Fruit fly (Drosophila melanogaster): ENCODE data around the gene TfIIFalpha.

DNA sequence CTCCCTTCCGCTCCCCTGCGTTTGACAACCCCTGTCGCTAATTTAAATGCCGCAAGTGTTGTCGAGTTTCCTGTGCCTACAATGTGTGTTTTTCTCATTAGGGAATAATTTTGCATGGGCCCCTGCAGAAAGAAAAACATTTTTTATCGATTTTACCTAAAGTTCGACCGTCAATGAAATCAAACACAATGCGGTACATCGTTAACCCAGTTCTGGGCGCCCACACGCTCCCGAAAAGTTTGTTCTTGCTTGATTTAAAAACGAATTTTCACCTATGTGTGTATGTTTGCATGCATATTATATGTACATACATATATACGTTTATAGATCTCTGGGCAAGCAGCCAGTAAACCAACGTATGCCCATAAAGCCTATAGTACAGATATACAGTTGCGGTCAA lies 27.8 kb upstream of the TfIIFalpha start:
- TF ChIP-seq Sin3A (optimal IDR thresholded peaks at IDR 0.05): no peak
- TF ChIP-seq insv (optimal IDR thresholded peaks at IDR 0.05): no peak
